Worm (Caenorhabditis elegans): ENCODE measurements around the gene nhr-56.

DNA sequence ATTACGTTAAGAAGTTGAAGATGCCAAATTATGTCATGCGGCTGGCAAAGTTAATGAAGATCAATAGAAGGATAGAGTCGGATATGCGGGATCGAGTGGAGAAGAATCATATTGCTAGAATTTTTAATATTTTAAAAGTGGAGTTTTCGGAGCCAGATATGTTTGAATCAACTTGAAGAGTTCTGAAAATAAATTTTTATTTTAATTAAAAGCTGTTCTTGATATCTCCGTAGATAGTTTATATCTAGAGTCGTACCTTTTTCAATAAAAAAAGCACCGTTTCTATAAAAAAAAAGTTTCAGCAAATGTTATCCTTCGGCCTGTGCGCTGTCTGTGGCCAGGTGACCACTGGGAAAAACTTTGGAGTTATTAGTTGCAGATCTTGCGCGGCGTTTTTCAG lies 14.4 kb downstream of the nhr-56 start, which contains the start of gene nhr-96:
- no peak for TF ChIP-seq flt-1 (GFP tag; IDR thresholded peaks at IDR 0.05)
- no peak for TF ChIP-seq cog-1 (tag; optimal IDR thresholded peaks at IDR 0.05)
- no peak for TF ChIP-seq ztf-29 (GFP tag; IDR thresholded peaks at IDR 0.05)
- no peak for TF ChIP-seq T22C8.4 (GFP tag; IDR thresholded peaks at IDR 0.05)
- no peak for TF ChIP-seq ref-1 (GFP tag; conservative IDR thresholded peaks at IDR 0.05)

Data from whole organism, midembryonic.